Worm (Caenorhabditis elegans): Measurements from ENCODE around the gene Y59A8B.19.

ce11 chrV:18001268-18001667 is 5.8 kb upstream of the Y59A8B.19 start, which contains the start of gene lon-8:
- TF ChIP-seq nfya-1 (tag; optimal IDR thresholded peaks at IDR 0.05; ENCODE audit: insufficient read depth) (no peak), ZK546.5 (tag; optimal IDR thresholded peaks at IDR 0.05) (no peak), nhr-77 (tag; optimal IDR thresholded peaks at IDR 0.05) (no peak), R02D3.7 (tag; optimal IDR thresholded peaks at IDR 0.05) (no peak), unc-39 (tag; optimal IDR thresholded peaks at IDR 0.05) (no peak), nhr-237 (tag; optimal IDR thresholded peaks at IDR 0.05) (no peak), egl-27 (tag; optimal IDR thresholded peaks at IDR 0.05) (no peak), zag-1 (tag; optimal IDR thresholded peaks at IDR 0.05) (no peak), nhr-28 (tag; optimal IDR thresholded peaks at IDR 0.05) (no peak), ztf-11 (tag; optimal IDR thresholded peaks at IDR 0.05) (no peak), ama-1 (optimal IDR thresholded peaks at IDR 0.05) (no peak), nhr-76 (tag; optimal IDR thresholded peaks at IDR 0.05) (no peak), nhr-11 (tag; optimal IDR thresholded peaks at IDR 0.05) (no peak), aly-2 (tag; optimal IDR thresholded peaks at IDR 0.05) (no peak)
